Worm (Caenorhabditis elegans): ENCODE measurements around the gene sma-4.

sma-4 gene

ce11 chrIII:5853240-5853639 is 37.2 kb downstream of the sma-4 start, which contains the start of gene ddx-23:
Gene ddx-23 (minus strand): TSS chrIII:5853269.
- peak in 1 of 2 experiments; percentile 26 for TF ChIP-seq daf-16 (GFP tag; optimal IDR thresholded peaks at IDR 0.05)
- TF ChIP-seq daf-16 (tag; optimal IDR thresholded peaks at IDR 0.05), result peak; percentile 31
- TF ChIP-seq snpc-1.2 (GFP tag; IDR thresholded peaks at IDR 0.05), result peak; percentile 27; the same call in 1 of the 2 replicates
- TF ChIP-seq lin-39 (tag; optimal IDR thresholded peaks at IDR 0.05), result no peak
- 0 out of 2 replicates have a peak, but pooled peaks have one; percentile 13 for TF ChIP-seq daf-19 (GFP tag; conservative IDR thresholded peaks at IDR 0.05)
- TF ChIP-seq nhr-77 (tag; optimal IDR thresholded peaks at IDR 0.05), result no peak
- TF ChIP-seq Y105C5A.15 (GFP tag; IDR thresholded peaks at IDR 0.05), result 0 out of 2 replicates have a peak, but pooled peaks have one; percentile 56
- TF ChIP-seq zip-2 (tag; optimal IDR thresholded peaks at IDR 0.05), result no peak
- TF ChIP-seq madf-9 (GFP tag; conservative IDR thresholded peaks at IDR 0.05), result no peak
- TF ChIP-seq Y75B8A.6 (GFP tag; IDR thresholded peaks at IDR 0.05), result no peak
- TF ChIP-seq hlh-30 (tag; optimal IDR thresholded peaks at IDR 0.05; ENCODE audit: insufficient read depth), result peak; percentile 23
- TF ChIP-seq mes-2 (tag; optimal IDR thresholded peaks at IDR 0.05; ENCODE audit: poor library complexity, severe bottlenecking), result peak; percentile 76
- TF ChIP-seq T26A8.4 (GFP tag; IDR thresholded peaks at IDR 0.05), result 0 out of 2 replicates have a peak, but pooled peaks have one; percentile 9
- TF ChIP-seq lin-38 (GFP tag; IDR thresholded peaks at IDR 0.05), result peak; percentile 75
- TF ChIP-seq nhr-102 (tag; optimal IDR thresholded peaks at IDR 0.05), result peak; percentile 36
- TF ChIP-seq nhr-111 (GFP tag; optimal IDR thresholded peaks at IDR 0.05), result no peak
- peak; percentile 53 for TF ChIP-seq F49E8.2 (tag; optimal IDR thresholded peaks at IDR 0.05; ENCODE audit: borderline replicate concordance)
- peak; percentile 32 for TF ChIP-seq dve-1 (tag; optimal IDR thresholded peaks at IDR 0.05; ENCODE audit: insufficient read depth)
- TF ChIP-seq dpl-1 (GFP tag; optimal IDR thresholded peaks at IDR 0.05), result peak; percentile 67
- no peak for TF ChIP-seq ztf-7 (tag; optimal IDR thresholded peaks at IDR 0.05)
- no peak for TF ChIP-seq zip-11 (GFP tag; IDR thresholded peaks at IDR 0.05)
- no peak for TF ChIP-seq ztf-11 (tag; optimal IDR thresholded peaks at IDR 0.05)
- TF ChIP-seq Y5F2A.4 (GFP tag; optimal IDR thresholded peaks at IDR 0.05), result peak; percentile 22
- TF ChIP-seq lsy-2 (tag; optimal IDR thresholded peaks at IDR 0.05), result peak in 1 of 2 experiments; percentile 71
- peak; percentile 65 for TF ChIP-seq zfp-3 (GFP tag; conservative IDR thresholded peaks at IDR 0.05)
- peak; percentile 7 for TF ChIP-seq lin-13 (GFP tag; optimal IDR thresholded peaks at IDR 0.05)
- TF ChIP-seq ama-1 (optimal IDR thresholded peaks at IDR 0.05), result peak; percentile 78
- no peak for TF ChIP-seq R02D3.7 (tag; optimal IDR thresholded peaks at IDR 0.05)
- TF ChIP-seq ceh-32 (tag; optimal IDR thresholded peaks at IDR 0.05; ENCODE audit: poor library complexity), result no peak
- peak; percentile 42 for TF ChIP-seq mep-1 (tag; optimal IDR thresholded peaks at IDR 0.05)
- TF ChIP-seq pha-4 (GFP tag; IDR thresholded peaks at IDR 0.05), result peak; percentile 34; the same call in 1 of the 2 replicates
- no peak for TF ChIP-seq pha-4 (tag; optimal IDR thresholded peaks at IDR 0.05)
- TF ChIP-seq mxl-3 (GFP tag; optimal IDR thresholded peaks at IDR 0.05), result no peak

- TF ChIP-seq lin-39 (tag; optimal IDR thresholded peaks at IDR 0.05), result no peak
- TF ChIP-seq aly-2 (tag; optimal IDR thresholded peaks at IDR 0.05), result no peak
- no peak for TF ChIP-seq fos-1 (tag; optimal IDR thresholded peaks at IDR 0.05)
- TF ChIP-seq lin-13 (GFP tag; optimal IDR thresholded peaks at IDR 0.05), result peak; percentile 80
- peak; percentile 75 for TF ChIP-seq aha-1 (tag)
- peak in 1 of 2 experiments; percentile 59 for TF ChIP-seq hif-1 (tag; optimal IDR thresholded peaks at IDR 0.05)
- TF ChIP-seq ztf-7 (tag; optimal IDR thresholded peaks at IDR 0.05), result peak; percentile 71
- TF ChIP-seq nhr-41 (GFP tag; IDR thresholded peaks at IDR 0.05), result no peak
- TF ChIP-seq nhr-28 (tag; optimal IDR thresholded peaks at IDR 0.05), result peak; percentile 49
- TF ChIP-seq nhr-25 (tag; optimal IDR thresholded peaks at IDR 0.05; ENCODE audit: borderline replicate concordance, insufficient read depth), result peak; percentile 42
- TF ChIP-seq dmd-9 (GFP tag; IDR thresholded peaks at IDR 0.05), result no peak
- no peak for TF ChIP-seq ama-1 (optimal IDR thresholded peaks at IDR 0.05)
- peak; percentile 58 for TF ChIP-seq hlh-30 (tag; optimal IDR thresholded peaks at IDR 0.05; ENCODE audit: insufficient read depth)
- no peak for TF ChIP-seq mxl-2 (GFP tag; conservative IDR thresholded peaks at IDR 0.05)
- peak in 1 of 2 experiments; percentile 26 for TF ChIP-seq mdl-1 (tag; optimal IDR thresholded peaks at IDR 0.05)
- no peak for TF ChIP-seq cey-2 (tag; optimal IDR thresholded peaks at IDR 0.05; ENCODE audit: borderline replicate concordance, insufficient read depth)
- peak; percentile 2 for TF ChIP-seq pqm-1 (tag; optimal IDR thresholded peaks at IDR 0.05)
- TF ChIP-seq nhr-77 (tag; optimal IDR thresholded peaks at IDR 0.05), result peak; percentile 66
- TF ChIP-seq hlh-11 (tag; optimal IDR thresholded peaks at IDR 0.05), result peak; percentile 61
- peak; percentile 62 for TF ChIP-seq lin-38 (GFP tag; IDR thresholded peaks at IDR 0.05)
- TF ChIP-seq nhr-11 (tag; optimal IDR thresholded peaks at IDR 0.05), result peak; percentile 48
- TF ChIP-seq lim-7 (GFP tag; IDR thresholded peaks at IDR 0.05), result no peak
- TF ChIP-seq egl-43 (GFP tag; IDR thresholded peaks at IDR 0.05), result no peak
Measured at ce11 chrIII:5855637-5856179, 39.7 kb downstream of the sma-4 start, which contains the start of the genes cct-6 and alh-9. Gene cct-6 (minus strand): TSS chrIII:5855687. Gene alh-9 (plus strand): TSS chrIII:5856018.
